Worm (Caenorhabditis elegans): ENCODE measurements around the gene srh-142.

DNA sequence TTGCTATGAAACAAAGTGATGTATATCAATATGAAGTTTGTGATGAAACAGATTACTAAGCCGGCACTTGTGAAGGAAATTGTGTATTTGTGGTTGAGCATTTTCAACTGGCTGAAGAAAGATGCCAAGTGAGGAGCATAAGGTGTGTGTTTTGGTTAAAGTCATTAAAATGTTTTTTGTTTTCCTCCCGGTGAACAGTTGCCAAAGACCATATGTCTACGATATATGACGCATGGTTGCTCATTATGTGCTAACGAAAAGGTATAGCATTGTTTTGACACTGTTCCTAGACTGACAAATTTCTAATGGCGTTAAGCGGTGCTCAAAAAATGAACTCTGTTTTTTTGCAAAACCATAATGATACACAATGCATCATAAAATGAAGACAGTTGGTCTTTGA lies 43.8 kb downstream of the srh-142 start, which contains the start of gene str-55:
- TF ChIP-seq unc-62 (GFP tag; optimal IDR thresholded peaks at IDR 0.05) (no peak), lin-13 (tag; optimal IDR thresholded peaks at IDR 0.05) (no peak), nhr-237 (tag; optimal IDR thresholded peaks at IDR 0.05) (no peak), nhr-28 (tag; optimal IDR thresholded peaks at IDR 0.05) (no peak), unc-120 (tag; optimal IDR thresholded peaks at IDR 0.05; ENCODE audit: poor library complexity, severe bottlenecking) (no peak), nhr-76 (tag; optimal IDR thresholded peaks at IDR 0.05) (no peak), unc-39 (tag; optimal IDR thresholded peaks at IDR 0.05) (no peak), nhr-12 (tag; optimal IDR thresholded peaks at IDR 0.05) (no peak), ztf-11 (tag; optimal IDR thresholded peaks at IDR 0.05) (no peak), sem-2 (GFP tag; optimal IDR thresholded peaks at IDR 0.05) (no peak), tbx-8 (GFP tag; optimal IDR thresholded peaks at IDR 0.05) (no peak), elt-1 (tag; optimal IDR thresholded peaks at IDR 0.05; ENCODE audit: borderline replicate concordance, insufficient read depth) (no peak), mep-1 (tag; optimal IDR thresholded peaks at IDR 0.05) (no peak)

All from whole organism, mixed stage, embryonic.